Fruit fly (Drosophila melanogaster) whole organism, embryonic: ENCODE measurements around the gene CG5171.

Experiments
- Atf6 ChIP-seq: fragments of 200-800 bp; sonication (Bioruptor generic); IDR thresholded peaks from 2 replicates; pipeline ENCODE4 v1.3.6; 2022; ENCODE audit warnings: missing biosample characterization, missing genetic modification characterization
- Blimp-1 ChIP-seq: fragments of 200-800 bp; sonication (Bioruptor generic); optimal IDR thresholded peaks from 3 replicates; lab custom pipeline; 2018; ENCODE audit warnings: missing biosample characterization, missing genetic modification characterization, mild to moderate bottlenecking, moderate library complexity, missing genetic modification reagents
- CG10462 ChIP-seq: fragments of 200-800 bp; sonication (Bioruptor generic); optimal IDR thresholded peaks from 2 replicates; lab custom pipeline; 2016; ENCODE audit warnings: missing biosample characterization, missing genetic modification characterization
- CG11695 ChIP-seq: fragments of 200-800 bp; sonication (Bioruptor generic); IDR thresholded peaks from 3 replicates; pipeline ENCODE4 v1.3.6; 2022; ENCODE audit warnings: missing biosample characterization, missing genetic modification characterization
- CG11723 ChIP-seq: fragments of 200-800 bp; sonication (Bioruptor generic); optimal IDR thresholded peaks from 2 replicates; lab custom pipeline; 2017; ENCODE audit warnings: missing biosample characterization, mild to moderate bottlenecking, missing genetic modification characterization
- CG12219 ChIP-seq: fragments of 200-800 bp; sonication (Bioruptor generic); optimal IDR thresholded peaks from 3 replicates; lab custom pipeline; 2018; ENCODE audit warnings: missing biosample characterization, mild to moderate bottlenecking, missing genetic modification characterization
- CG12769 ChIP-seq: fragments of 200-800 bp; sonication (Bioruptor generic); optimal IDR thresholded peaks from 2 replicates; lab custom pipeline; 2019; ENCODE audit warnings: missing biosample characterization, mild to moderate bottlenecking, missing genetic modification characterization, moderate library complexity
- CG13424 ChIP-seq: fragments of 200-800 bp; sonication (Bioruptor generic); optimal IDR thresholded peaks from 2 replicates; lab custom pipeline; 2019; ENCODE audit warnings: missing biosample characterization, mild to moderate bottlenecking, missing genetic modification characterization, moderate library complexity
- CG13775 ChIP-seq: fragments of 200-800 bp; sonication (Bioruptor generic); optimal IDR thresholded peaks from 3 replicates; lab custom pipeline; 2017; ENCODE audit warnings: missing biosample characterization, mild to moderate bottlenecking, missing genetic modification characterization
- CG13894 ChIP-seq: fragments of 200-800 bp; sonication (Bioruptor generic); optimal IDR thresholded peaks from 3 replicates; lab custom pipeline; 2018; ENCODE audit warnings: missing biosample characterization, mild to moderate bottlenecking, missing genetic modification characterization, moderate library complexity
- CG14441 ChIP-seq: fragments of 200-800 bp; sonication (Bioruptor generic); IDR thresholded peaks from 2 replicates; pipeline ENCODE4 v1.3.6; 2022; ENCODE audit warnings: missing biosample characterization, missing genetic modification characterization
- CG17328 ChIP-seq: fragments of 200-800 bp; sonication (Bioruptor generic); IDR thresholded peaks from 2 replicates; pipeline ENCODE4 v1.3.6; 2022; ENCODE audit warnings: missing biosample characterization, missing genetic modification characterization
- CG2678 ChIP-seq: fragments of 200-800 bp; sonication (Bioruptor generic); optimal IDR thresholded peaks from 3 replicates; lab custom pipeline; 2019; ENCODE audit warnings: missing biosample characterization, mild to moderate bottlenecking, missing genetic modification characterization, moderate library complexity
- CG31441 ChIP-seq: fragments of 200-800 bp; sonication (Bioruptor generic); IDR thresholded peaks from 2 replicates; pipeline ENCODE4 v1.3.6; 2022; ENCODE audit warnings: missing biosample characterization, missing genetic modification characterization
- CG32767 ChIP-seq: fragments of 200-800 bp; sonication (Bioruptor generic); IDR thresholded peaks from 2 replicates; pipeline ENCODE4 v1.3.6; 2022; ENCODE audit warnings: missing biosample characterization, missing genetic modification characterization
- CG3838 ChIP-seq: fragments of 200-800 bp; sonication (Bioruptor generic); optimal IDR thresholded peaks from 3 replicates; lab custom pipeline; 2016; ENCODE audit warnings: missing biosample characterization, missing genetic modification characterization
- CG4328 ChIP-seq: fragments of 200-800 bp; sonication (Bioruptor generic); optimal IDR thresholded peaks from 3 replicates; lab custom pipeline; 2017; ENCODE audit warnings: missing biosample characterization, missing genetic modification reagents, missing genetic modification characterization
- CG4730 ChIP-seq: fragments of 200-800 bp; sonication (Bioruptor generic); IDR thresholded peaks from 2 replicates; pipeline ENCODE4 v1.3.6; 2022; ENCODE audit warnings: missing biosample characterization, missing genetic modification characterization
- CG6254 ChIP-seq: fragments of 200-800 bp; sonication (Bioruptor generic); optimal IDR thresholded peaks from 3 replicates; lab custom pipeline; 2017; ENCODE audit warnings: mild to moderate bottlenecking, missing biosample characterization, missing genetic modification reagents, missing genetic modification characterization
- CG7357 ChIP-seq: fragments of 200-800 bp; sonication (Bioruptor generic); IDR thresholded peaks from 3 replicates; pipeline ENCODE4 v1.3.6; 2022; ENCODE audit warnings: missing biosample characterization, missing genetic modification characterization
- CG7372 ChIP-seq: fragments of 200-800 bp; sonication (Bioruptor generic); IDR thresholded peaks from 2 replicates; pipeline ENCODE4 v1.3.6; 2022; ENCODE audit warnings: missing biosample characterization, missing genetic modification characterization
- CG9215 ChIP-seq: fragments of 200-800 bp; sonication (Bioruptor generic); IDR thresholded peaks from 2 replicates; pipeline ENCODE4 v1.3.6; 2022; ENCODE audit warnings: missing biosample characterization, missing genetic modification characterization
- CoRest ChIP-seq: fragments of 200-800 bp; sonication (Bioruptor generic); optimal IDR thresholded peaks from 3 replicates; lab custom pipeline; 2018; ENCODE audit warnings: missing biosample characterization, mild to moderate bottlenecking, missing genetic modification characterization, moderate library complexity
- D ChIP-seq, 2 experiments: fragments of 200-800 bp in 1 of 2; fragments of >200 bp in 1 of 2; sonication (Bioruptor generic) in 1 of 2; optimal IDR thresholded peaks; 2 replicates in 1 of 2; 3 replicates in 1 of 2; lab custom pipeline; 2017; ENCODE audit warnings: mild to moderate bottlenecking in 1 of 2, missing biosample characterization in 1 of 2, missing genetic modification characterization in 1 of 2, missing genetic modification reagents in 1 of 2
- D19A ChIP-seq: fragments of 200-800 bp; optimal IDR thresholded peaks from 3 replicates; lab custom pipeline; 2019; ENCODE audit warnings: missing biosample characterization, mild to moderate bottlenecking, missing genetic modification characterization, moderate library complexity
- Dad ChIP-seq: fragments of 200-800 bp; sonication (Bioruptor generic); optimal IDR thresholded peaks from 3 replicates; lab custom pipeline; 2016; ENCODE audit warnings: missing biosample characterization, missing genetic modification characterization
- Dref ChIP-seq: fragments of 200-800 bp; sonication (Bioruptor generic); IDR thresholded peaks from 2 replicates; pipeline ENCODE4 v1.3.6; 2022; ENCODE audit warnings: missing biosample characterization, missing genetic modification characterization
- Drgx ChIP-seq: fragments of 200-800 bp; sonication (Bioruptor generic); IDR thresholded peaks from 2 replicates; pipeline ENCODE4 v1.3.6; 2022; ENCODE audit warnings: missing biosample characterization, missing genetic modification characterization
- Fer3 ChIP-seq: fragments of 200-800 bp; sonication (Bioruptor generic); optimal IDR thresholded peaks from 2 replicates; lab custom pipeline; 2018; ENCODE audit warnings: missing biosample characterization, mild to moderate bottlenecking, missing genetic modification characterization, moderate library complexity
- Hand ChIP-seq: fragments of 200-800 bp; sonication (Bioruptor generic); optimal IDR thresholded peaks from 2 replicates; lab custom pipeline; 2017; ENCODE audit warnings: mild to moderate bottlenecking, missing biosample characterization, missing genetic modification reagents, missing genetic modification characterization
- MESR4 ChIP-seq: fragments of 200-800 bp; sonication (Bioruptor generic); optimal IDR thresholded peaks from 2 replicates; lab custom pipeline; 2018; ENCODE audit warnings: missing biosample characterization, mild to moderate bottlenecking, missing genetic modification characterization, moderate library complexity
- Xbp1 ChIP-seq: fragments of 200-800 bp; sonication (Bioruptor generic); optimal IDR thresholded peaks from 3 replicates; lab custom pipeline; 2016; ENCODE audit warnings: missing biosample characterization, mild to moderate bottlenecking, missing genetic modification characterization
- abd-A ChIP-seq: fragments of 200-800 bp; sonication (Bioruptor generic); optimal IDR thresholded peaks from 3 replicates; lab custom pipeline; 2019; ENCODE audit warnings: missing biosample characterization, mild to moderate bottlenecking, missing genetic modification characterization, moderate library complexity
- ase ChIP-seq: fragments of 200-800 bp; sonication (Bioruptor generic); IDR thresholded peaks from 3 replicates; pipeline ENCODE4 v1.3.6; 2022; ENCODE audit warnings: missing biosample characterization, missing genetic modification characterization
- az2 ChIP-seq: fragments of 200-800 bp; sonication (Bioruptor generic); optimal IDR thresholded peaks from 3 replicates; lab custom pipeline; 2016; ENCODE audit warnings: missing biosample characterization, missing genetic modification characterization
- bsh ChIP-seq, 2 experiments: fragments of 200-800 bp; sonication (Bioruptor generic); optimal IDR thresholded peaks; 2 replicates each; lab custom pipeline; 2017 to 2018; ENCODE audit warnings: mild to moderate bottlenecking in 2 of 2, missing biosample characterization in 2 of 2, missing genetic modification characterization in 2 of 2, moderate library complexity in 1 of 2
- cas ChIP-seq: fragments of 200-800 bp; sonication (Bioruptor generic); IDR thresholded peaks from 2 replicates; pipeline ENCODE4 v1.3.6; 2022; ENCODE audit warnings: missing biosample characterization, missing genetic modification characterization
- crp ChIP-seq, 2 experiments: fragments of 200-800 bp; sonication (Bioruptor generic); optimal IDR thresholded peaks; 2 replicates in 1 of 2; 3 replicates in 1 of 2; lab custom pipeline; 2017; ENCODE audit warnings: missing biosample characterization in 2 of 2, missing genetic modification characterization in 2 of 2, mild to moderate bottlenecking in 1 of 2, moderate library complexity in 1 of 2
- dpn ChIP-seq, 2 experiments: fragments of 200-800 bp; sonication (Bioruptor generic); optimal IDR thresholded peaks; 3 replicates each; lab custom pipeline; 2016; ENCODE audit warnings: missing biosample characterization in 2 of 2, missing genetic modification characterization in 2 of 2
- dysf ChIP-seq: fragments of 200-800 bp; sonication (Bioruptor generic); IDR thresholded peaks from 3 replicates; pipeline ENCODE4 v1.3.6; 2022; ENCODE audit warnings: missing biosample characterization, missing genetic modification characterization
- fru ChIP-seq: fragments of >200 bp; optimal IDR thresholded peaks from 2 replicates; lab custom pipeline; 2017
- odd ChIP-seq: fragments of 200-800 bp; sonication (Bioruptor generic); optimal IDR thresholded peaks from 2 replicates; lab custom pipeline; 2017; ENCODE audit warnings: missing biosample characterization, mild to moderate bottlenecking, missing genetic modification characterization
- pzg ChIP-seq: fragments of 200-800 bp; sonication (Bioruptor generic); optimal IDR thresholded peaks from 3 replicates; lab custom pipeline; 2018; ENCODE audit warnings: missing biosample characterization, mild to moderate bottlenecking, missing genetic modification characterization, moderate library complexity
- sisA ChIP-seq: fragments of 200-800 bp; sonication (Bioruptor generic); IDR thresholded peaks from 2 replicates; pipeline ENCODE4 v1.3.6; 2022; ENCODE audit warnings: missing biosample characterization, missing genetic modification characterization
- sna ChIP-seq: fragments of 200-800 bp; sonication (Bioruptor generic); IDR thresholded peaks from 2 replicates; pipeline ENCODE4 v1.3.6; 2022; ENCODE audit warnings: missing biosample characterization, missing genetic modification characterization; ENCODE audit not compliant: partially characterized antibody
- sob ChIP-seq: fragments of 200-800 bp; sonication (Bioruptor generic); IDR thresholded peaks from 2 replicates; pipeline ENCODE4 v1.3.6; 2022; ENCODE audit warnings: missing biosample characterization, missing genetic modification characterization
- ttk ChIP-seq: fragments of 200-800 bp; sonication (Bioruptor generic); IDR thresholded peaks from 2 replicates; pipeline ENCODE4 v2.1.2; 2022; ENCODE audit warnings: missing biosample characterization, missing genetic modification characterization
- z ChIP-seq: fragments of 200-800 bp; sonication (Bioruptor generic); IDR thresholded peaks from 3 replicates; pipeline ENCODE4 v1.3.6; 2022; ENCODE audit warnings: missing biosample characterization, missing genetic modification characterization
- zen2 ChIP-seq: fragments of 200-800 bp; sonication (Bioruptor generic); IDR thresholded peaks from 3 replicates; pipeline ENCODE4 v1.3.6; 2022; ENCODE audit warnings: missing biosample characterization, missing genetic modification characterization; ENCODE audit not compliant: partially characterized antibody

The CG5171 gene

DNA sequence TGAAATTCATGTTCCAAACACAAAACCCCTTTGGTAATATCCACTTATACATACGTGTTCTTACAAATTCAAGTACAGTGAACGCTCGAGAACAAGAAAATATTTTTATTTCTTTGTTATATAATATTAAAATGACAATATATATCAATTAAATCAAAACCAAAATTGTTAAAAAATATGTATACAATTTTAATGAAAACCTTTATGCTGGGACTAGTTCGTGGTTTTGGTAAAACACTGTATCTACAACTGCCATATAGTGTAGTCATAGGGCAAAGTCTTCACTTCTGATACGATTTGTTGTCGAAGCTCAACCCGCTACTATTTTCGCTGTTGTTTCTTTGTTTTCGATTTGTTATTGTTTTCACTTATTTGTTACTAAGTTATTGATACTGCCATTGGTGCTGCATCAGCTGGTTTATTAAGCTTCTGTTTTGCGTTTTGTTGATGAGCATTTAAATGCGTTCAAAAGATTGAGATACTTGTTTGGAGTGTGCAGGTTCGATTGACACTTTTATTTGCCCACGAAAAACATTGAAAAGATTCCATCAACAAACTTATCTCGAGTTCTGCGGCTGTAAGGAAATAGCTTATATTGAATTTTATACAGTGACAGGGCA lies 33.7 kb downstream of the CG5171 start:
- no peak for TF ChIP-seq CG12769
- TF ChIP-seq dpn (GFP tag; optimal IDR thresholded peaks at IDR 0.05; lab: Kevin White, UChicago), result peak in 1 of 2 experiments; percentile 48
- peak; percentile 19 for TF ChIP-seq D19A
- TF ChIP-seq CoRest (tag; lab: Kevin White, UChicago), result peak; percentile 20
- TF ChIP-seq CG14441 (GFP tag; lab: Robert Waterston, UW), result peak; percentile 56; the same call in 1 of the 2 replicates
- TF ChIP-seq CG12219, result peak; percentile 9
- TF ChIP-seq CG11695, result peak; percentile 77
- TF ChIP-seq cas (GFP tag; lab: Robert Waterston, UW), result 0 out of 2 replicates have a peak, but pooled peaks have one; percentile 26
- no peak for TF ChIP-seq CG3838 (GFP tag; lab: Kevin White, UChicago)
- TF ChIP-seq sob, result 0 out of 2 replicates have a peak, but pooled peaks have one; percentile 36
- TF ChIP-seq sisA (GFP tag; lab: Robert Waterston, UW), result peak; percentile 43
- peak; percentile 55 for TF ChIP-seq CG13894
- no peak for TF ChIP-seq CG13775 (GFP tag; lab: Kevin White, UChicago)
- no peak for TF ChIP-seq ase
- TF ChIP-seq fru, result no peak
- TF ChIP-seq CG13424 (tag; lab: Kevin White, UChicago), result peak; percentile 43
- peak; percentile 62 for TF ChIP-seq Fer3
- peak; percentile 66 for TF ChIP-seq CG2678 (tag; lab: Kevin White, UChicago)
- peak; percentile 29; the same call in 1 of the 2 replicates for TF ChIP-seq CG9215 (GFP tag; lab: Robert Waterston, UW)
- no peak for TF ChIP-seq zen2 (GFP tag; lab: Robert Waterston, UW)
- TF ChIP-seq D (optimal IDR thresholded peaks at IDR 0.05; lab: Kevin White, UChicago), result no peak
- no peak for TF ChIP-seq D (GFP tag; optimal IDR thresholded peaks at IDR 0.05; lab: Kevin White, UChicago)
- no peak for TF ChIP-seq odd (GFP tag; lab: Kevin White, UChicago)
- no peak for TF ChIP-seq Dref (GFP tag; lab: Robert Waterston, UW)
- peak; percentile 21; the same call in 1 of the 2 replicates for TF ChIP-seq CG32767 (GFP tag; lab: Robert Waterston, UW)
- peak; percentile 36 for TF ChIP-seq Blimp-1 (GFP tag; lab: Kevin White, UChicago)
- no peak for TF ChIP-seq CG11723 (GFP tag; lab: Kevin White, UChicago)
- TF ChIP-seq Hand (GFP tag; lab: Kevin White, UChicago), result peak; percentile 11
- TF ChIP-seq CG10462 (GFP tag; lab: Kevin White, UChicago), result no peak
- peak; percentile 26 to 45 for TF ChIP-seq bsh (GFP tag; optimal IDR thresholded peaks at IDR 0.05; lab: Kevin White, UChicago)
- TF ChIP-seq az2 (GFP tag; lab: Kevin White, UChicago), result no peak
- TF ChIP-seq crp (GFP tag; optimal IDR thresholded peaks at IDR 0.05; lab: Kevin White, UChicago), result no peak
- peak; percentile 49; the same call in 1 of the 2 replicates for TF ChIP-seq CG4730
- no peak for TF ChIP-seq Dad
- peak; percentile 67 for TF ChIP-seq dysf (GFP tag; lab: Robert Waterston, UW)
- TF ChIP-seq CG7372 (GFP tag; lab: Robert Waterston, UW), result peak; percentile 55; the same call in 1 of the 2 replicates
- peak; percentile 48; the same call in 1 of the 2 replicates for TF ChIP-seq ttk
- no peak for TF ChIP-seq abd-A (tag; lab: Kevin White, UChicago)
- no peak for TF ChIP-seq pzg (GFP tag; lab: Kevin White, UChicago)
- TF ChIP-seq CG7357 (GFP tag; lab: Robert Waterston, UW), result 0 out of 3 replicates have a peak, but pooled peaks have one; percentile 35
- no peak for TF ChIP-seq CG6254
- TF ChIP-seq Atf6 (GFP tag; lab: Robert Waterston, UW), result peak; percentile 74
- no peak for TF ChIP-seq CG4328
- TF ChIP-seq Drgx (GFP tag; lab: Robert Waterston, UW), result peak; percentile 66
- TF ChIP-seq Xbp1 (GFP tag; lab: Kevin White, UChicago), result peak; percentile 66
- no peak for TF ChIP-seq z (GFP tag; lab: Robert Waterston, UW)
- TF ChIP-seq CG17328, result peak; percentile 49; the same call in 1 of the 2 replicates
- TF ChIP-seq CG31441 (GFP tag; lab: Robert Waterston, UW), result 0 out of 2 replicates have a peak, but pooled peaks have one; percentile 15
- TF ChIP-seq sna (GFP tag; lab: Robert Waterston, UW), result no peak
- TF ChIP-seq MESR4, result no peak
